Fruit fly (Drosophila melanogaster) whole organism, embryonic: ENCODE data around the gene CG34136.

Experiments used
- Ada2b ChIP-seq: fragments of 200-800 bp; sonication (Bioruptor generic); IDR thresholded peaks from 2 replicates; pipeline ENCODE4 v1.3.6; 2022; ENCODE audit warnings: missing biosample characterization, missing genetic modification characterization
- BEAF-32 ChIP-seq: fragments of 200-800 bp; sonication (Bioruptor generic); optimal IDR thresholded peaks from 3 replicates; lab custom pipeline; 2017; ENCODE audit warnings: missing biosample characterization, missing genetic modification characterization, mild to moderate bottlenecking, moderate library complexity, missing genetic modification reagents
- CG10543 ChIP-seq: fragments of 200-800 bp; sonication (Bioruptor generic); optimal IDR thresholded peaks from 3 replicates; lab custom pipeline; 2017; ENCODE audit warnings: missing biosample characterization, mild to moderate bottlenecking, missing genetic modification characterization, moderate library complexity
- CG12155 ChIP-seq: fragments of 200-800 bp; sonication (Bioruptor generic); optimal IDR thresholded peaks from 3 replicates; lab custom pipeline; 2016; ENCODE audit warnings: missing biosample characterization, missing genetic modification characterization
- CG1233 ChIP-seq: fragments of 200-800 bp; sonication (Bioruptor generic); optimal IDR thresholded peaks from 4 replicates; lab custom pipeline; 2018; ENCODE audit warnings: missing biosample characterization, mild to moderate bottlenecking, missing genetic modification characterization
- CG18764 ChIP-seq: fragments of 200-800 bp; sonication (Bioruptor generic); optimal IDR thresholded peaks from 3 replicates; lab custom pipeline; 2016; ENCODE audit warnings: missing biosample characterization, missing genetic modification characterization
- CG2120 ChIP-seq: fragments of 200-800 bp; sonication (Bioruptor generic); optimal IDR thresholded peaks from 3 replicates; lab custom pipeline; 2016; ENCODE audit warnings: missing biosample characterization, missing genetic modification characterization
- CG32772 ChIP-seq: fragments of 200-800 bp; sonication (Bioruptor generic); IDR thresholded peaks from 2 replicates; pipeline ENCODE4 v1.3.6; 2022; ENCODE audit warnings: missing biosample characterization, missing genetic modification characterization
- CG3281 ChIP-seq: fragments of 200-800 bp; sonication (Bioruptor generic); optimal IDR thresholded peaks from 3 replicates; lab custom pipeline; 2017; ENCODE audit warnings: missing biosample characterization, mild to moderate bottlenecking, missing genetic modification characterization
- CG3995 ChIP-seq: fragments of 200-800 bp; sonication (Bioruptor generic); optimal IDR thresholded peaks from 3 replicates; lab custom pipeline; 2016; ENCODE audit warnings: missing biosample characterization, missing genetic modification characterization
- CG4282 ChIP-seq: fragments of 200-800 bp; sonication (Bioruptor generic); optimal IDR thresholded peaks from 2 replicates; lab custom pipeline; 2016; ENCODE audit warnings: missing biosample characterization, missing genetic modification characterization
- CG8290 ChIP-seq, 3 experiments: fragments of 200-800 bp; sonication (Bioruptor generic); optimal IDR thresholded peaks; 2 replicates each; lab custom pipeline; 2016 to 2019; ENCODE audit warnings: missing biosample characterization in 3 of 3, missing genetic modification characterization in 3 of 3, mild to moderate bottlenecking in 2 of 3, moderate library complexity in 1 of 3
- CG9932 ChIP-seq: fragments of 200-800 bp; sonication (Bioruptor generic); IDR thresholded peaks from 2 replicates; pipeline ENCODE4 v1.3.6; 2022; ENCODE audit warnings: missing biosample characterization, missing genetic modification characterization
- CrebB ChIP-seq: fragments of 200-800 bp; sonication (Bioruptor generic); optimal IDR thresholded peaks from 3 replicates; lab custom pipeline; 2018; ENCODE audit warnings: missing biosample characterization, mild to moderate bottlenecking, missing genetic modification characterization
- Dbx ChIP-seq: fragments of 200-800 bp; sonication (Bioruptor generic); IDR thresholded peaks from 3 replicates; pipeline ENCODE4 v1.3.6; 2022; ENCODE audit warnings: missing biosample characterization, missing genetic modification characterization
- Hr51 ChIP-seq, 2 experiments: fragments of 200-800 bp; sonication (Bioruptor generic); optimal IDR thresholded peaks; 2 replicates in 1 of 2; 3 replicates in 1 of 2; lab custom pipeline; 2016 to 2018; ENCODE audit warnings: missing biosample characterization in 2 of 2, missing genetic modification characterization in 2 of 2, mild to moderate bottlenecking in 1 of 2, moderate library complexity in 1 of 2
- Lpt ChIP-seq: fragments of >200 bp; optimal IDR thresholded peaks from 2 replicates; lab custom pipeline; 2018; ENCODE audit warnings: missing biosample characterization, missing genetic modification characterization
- Med ChIP-seq: fragments of 200-800 bp; sonication (Bioruptor generic); peaks from one replicate; lab custom pipeline; 2016; ENCODE audit warnings: missing biosample characterization, missing genetic modification characterization, mild to moderate bottlenecking, inconsistent platforms, moderate library complexity
- Myb ChIP-seq: fragments of 200-800 bp; sonication (Bioruptor generic); optimal IDR thresholded peaks from 2 replicates; lab custom pipeline; 2016; ENCODE audit warnings: missing biosample characterization, missing genetic modification characterization
- PHDP ChIP-seq: fragments of 200-800 bp; sonication (Bioruptor generic); optimal IDR thresholded peaks from 3 replicates; lab custom pipeline; 2018; ENCODE audit warnings: missing biosample characterization, mild to moderate bottlenecking, missing genetic modification characterization, moderate library complexity
- Pdp1 ChIP-seq, 2 experiments: fragments of 200-800 bp; sonication (Bioruptor generic); optimal IDR thresholded peaks; 3 replicates each; lab custom pipeline; 2016; ENCODE audit warnings: missing biosample characterization in 2 of 2, missing genetic modification characterization in 2 of 2, mild to moderate bottlenecking in 1 of 2, moderate library complexity in 1 of 2
- Rfx ChIP-seq: fragments of 200-800 bp; sonication (Bioruptor generic); IDR thresholded peaks from 2 replicates; pipeline ENCODE4 v1.3.6; 2022; ENCODE audit warnings: missing biosample characterization, missing genetic modification characterization
- Sry-β ChIP-seq: fragments of 200-800 bp; sonication (Bioruptor generic); optimal IDR thresholded peaks from 2 replicates; lab custom pipeline; 2018; ENCODE audit warnings: missing biosample characterization, mild to moderate bottlenecking, missing genetic modification characterization, moderate library complexity
- chinmo ChIP-seq: fragments of 200-800 bp; sonication (Bioruptor generic); IDR thresholded peaks from 4 replicates; pipeline ENCODE4 v1.3.6; 2022; ENCODE audit warnings: missing biosample characterization, missing genetic modification characterization; ENCODE audit not compliant: partially characterized antibody
- crp ChIP-seq, 2 experiments: fragments of 200-800 bp; sonication (Bioruptor generic); optimal IDR thresholded peaks; 2 replicates in 1 of 2; 3 replicates in 1 of 2; lab custom pipeline; 2017; ENCODE audit warnings: missing biosample characterization in 2 of 2, missing genetic modification characterization in 2 of 2, mild to moderate bottlenecking in 1 of 2, moderate library complexity in 1 of 2
- ems ChIP-seq: fragments of 200-800 bp; sonication (Bioruptor generic); optimal IDR thresholded peaks from 3 replicates; lab custom pipeline; 2016; ENCODE audit warnings: missing biosample characterization, missing genetic modification characterization
- ewg ChIP-seq: fragments of 200-800 bp; sonication (Bioruptor generic); optimal IDR thresholded peaks from 3 replicates; lab custom pipeline; 2017; ENCODE audit warnings: mild to moderate bottlenecking, missing biosample characterization, missing genetic modification reagents, missing genetic modification characterization
- exex ChIP-seq: fragments of 200-800 bp; sonication (Bioruptor generic); optimal IDR thresholded peaks from 4 replicates; lab custom pipeline; 2018; ENCODE audit warnings: missing biosample characterization, mild to moderate bottlenecking, missing genetic modification characterization, moderate library complexity
- gem ChIP-seq: fragments of 200-800 bp; sonication (Bioruptor generic); optimal IDR thresholded peaks from 2 replicates; lab custom pipeline; 2019; ENCODE audit warnings: missing biosample characterization, mild to moderate bottlenecking, missing genetic modification characterization, moderate library complexity
- grau ChIP-seq: fragments of 200-800 bp; optimal IDR thresholded peaks from 3 replicates; lab custom pipeline; 2019; ENCODE audit warnings: missing biosample characterization, mild to moderate bottlenecking, missing genetic modification characterization, moderate library complexity
- ind ChIP-seq: fragments of 200-800 bp; sonication (Bioruptor generic); optimal IDR thresholded peaks from 3 replicates; lab custom pipeline; 2016; ENCODE audit warnings: missing biosample characterization, missing genetic modification characterization
- lilli ChIP-seq: fragments of 200-800 bp; sonication (Bioruptor generic); optimal IDR thresholded peaks from 3 replicates; lab custom pipeline; 2016; ENCODE audit warnings: missing biosample characterization, missing genetic modification characterization
- mam ChIP-seq: fragments of 200-800 bp; sonication (Bioruptor generic); optimal IDR thresholded peaks from 3 replicates; lab custom pipeline; 2016; ENCODE audit warnings: missing biosample characterization, missing genetic modification characterization
- pros ChIP-seq: fragments of 200-800 bp; sonication (Bioruptor generic); optimal IDR thresholded peaks from 3 replicates; lab custom pipeline; 2019; ENCODE audit warnings: missing biosample characterization, mild to moderate bottlenecking, missing genetic modification characterization, moderate library complexity
- pzg ChIP-seq: fragments of 200-800 bp; sonication (Bioruptor generic); optimal IDR thresholded peaks from 3 replicates; lab custom pipeline; 2018; ENCODE audit warnings: missing biosample characterization, mild to moderate bottlenecking, missing genetic modification characterization, moderate library complexity
- row ChIP-seq: fragments of 200-800 bp; sonication (Bioruptor generic); IDR thresholded peaks from 3 replicates; pipeline ENCODE4 v1.3.6; 2022; ENCODE audit warnings: missing biosample characterization, missing genetic modification characterization
- seq ChIP-seq: fragments of 200-800 bp; sonication (Bioruptor generic); IDR thresholded peaks from 2 replicates; pipeline ENCODE4 v1.3.6; 2022; ENCODE audit warnings: missing biosample characterization, missing genetic modification characterization
- slbo ChIP-seq: fragments of 200-800 bp; sonication (Bioruptor generic); IDR thresholded peaks from 2 replicates; pipeline ENCODE4 v1.3.6; 2022; ENCODE audit warnings: missing biosample characterization, missing genetic modification characterization
- tx ChIP-seq: fragments of 200-800 bp; sonication (Bioruptor generic); optimal IDR thresholded peaks from 2 replicates; lab custom pipeline; 2016; ENCODE audit warnings: missing biosample characterization, missing genetic modification characterization
- vvl ChIP-seq: fragments of 200-800 bp; sonication (Bioruptor generic); IDR thresholded peaks from 2 replicates; pipeline ENCODE4 v1.3.6; 2022; ENCODE audit warnings: missing biosample characterization, missing genetic modification characterization
- wor ChIP-seq: fragments of 200-800 bp; sonication (Bioruptor generic); IDR thresholded peaks from 2 replicates; pipeline ENCODE4 v1.3.6; 2022; ENCODE audit warnings: missing biosample characterization, missing genetic modification characterization
- zfh1 ChIP-seq: fragments of 200-800 bp; sonication (Bioruptor generic); IDR thresholded peaks from 3 replicates; pipeline ENCODE4 v1.3.6; 2022; ENCODE audit warnings: missing biosample characterization, missing genetic modification characterization

CG34136 gene

DNA sequence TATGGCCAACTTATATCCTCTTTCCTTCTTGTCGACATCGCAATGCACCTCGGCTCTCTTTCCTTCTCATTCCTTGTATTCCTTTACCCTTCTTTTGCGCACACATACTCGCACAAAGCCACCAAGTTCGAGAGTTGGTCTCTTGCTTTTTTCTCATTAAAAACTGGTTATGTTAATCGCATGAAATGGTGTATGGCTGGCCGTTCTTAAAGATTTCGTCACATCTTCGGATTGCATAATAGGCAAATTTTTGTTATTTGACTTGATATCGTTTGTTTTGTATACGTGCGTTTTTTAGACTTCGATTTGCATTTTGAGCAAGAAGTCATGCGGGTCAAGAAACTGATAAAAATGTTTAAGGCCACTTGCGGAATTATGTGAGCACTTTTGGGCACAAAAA lies 25.9 kb upstream of the CG34136 start:
- TF ChIP-seq Pdp1 (GFP tag; optimal IDR thresholded peaks at IDR 0.05; lab: Kevin White, UChicago) (peak in 1 of 2 experiments; percentile 66), CG4282 (GFP tag; lab: Kevin White, UChicago) (no peak), chinmo (GFP tag; lab: Robert Waterston, UW) (peak; percentile 80; the same call in 2 of the 4 replicates), CrebB (tag; lab: Kevin White, UChicago) (no peak), vvl (GFP tag; lab: Robert Waterston, UW) (peak; percentile 63), pros (peak; percentile 33)

- peak; percentile 68 for TF ChIP-seq grau (tag; lab: Kevin White, UChicago)
- TF ChIP-seq CG1233 (GFP tag; lab: Kevin White, UChicago) = no peak
- peak; percentile 0 for TF ChIP-seq ems
- TF ChIP-seq zfh1 (GFP tag; lab: Robert Waterston, UW) = no peak
- peak; percentile 22 for TF ChIP-seq mam (GFP tag; lab: Kevin White, UChicago)
- TF ChIP-seq exex = no peak
- peak; percentile 21 for TF ChIP-seq pzg (GFP tag; lab: Kevin White, UChicago)
- TF ChIP-seq CG2120 (GFP tag; lab: Kevin White, UChicago) = peak; percentile 46
- TF ChIP-seq Med (GFP tag; lab: Kevin White, UChicago) = peak; percentile 48
- no peak for TF ChIP-seq CG3281 (GFP tag; lab: Kevin White, UChicago)
- no peak for TF ChIP-seq tx
- TF ChIP-seq CG3995 (GFP tag; lab: Kevin White, UChicago) = peak; percentile 81
- TF ChIP-seq CG9932 (GFP tag; lab: Robert Waterston, UW) = peak; percentile 36; the same call in 1 of the 2 replicates
- peak in 1 of 2 experiments; percentile 52 for TF ChIP-seq crp (GFP tag; optimal IDR thresholded peaks at IDR 0.05; lab: Kevin White, UChicago)
- TF ChIP-seq CG32772 (GFP tag; lab: Robert Waterston, UW) = no peak
- peak; percentile 14; the same call in 1 of the 2 replicates for TF ChIP-seq Ada2b
- no peak for TF ChIP-seq PHDP (tag; lab: Kevin White, UChicago)
- no peak for TF ChIP-seq CG18764 (GFP tag; lab: Kevin White, UChicago)
- TF ChIP-seq CG10543 = no peak
- TF ChIP-seq Hr51 (GFP tag; optimal IDR thresholded peaks at IDR 0.05; lab: Kevin White, UChicago) = peak in 1 of 2 experiments; percentile 3
- TF ChIP-seq Lpt = no peak
- TF ChIP-seq Dbx (GFP tag; lab: Robert Waterston, UW) = 0 out of 3 replicates have a peak, but pooled peaks have one; percentile 25
- TF ChIP-seq BEAF-32 (GFP tag; lab: Kevin White, UChicago) = peak; percentile 22
- peak; percentile 64 for TF ChIP-seq row (GFP tag; lab: Robert Waterston, UW)
- peak; percentile 16 for TF ChIP-seq ind (GFP tag; lab: Kevin White, UChicago)
- TF ChIP-seq Myb (GFP tag; lab: Kevin White, UChicago) = peak; percentile 20
- TF ChIP-seq seq (GFP tag; lab: Robert Waterston, UW) = peak; percentile 58
- TF ChIP-seq Rfx (GFP tag; lab: Robert Waterston, UW) = peak; percentile 42
- peak; percentile 9 for TF ChIP-seq lilli (GFP tag; lab: Kevin White, UChicago)
- peak; percentile 4 for TF ChIP-seq gem (tag; lab: Kevin White, UChicago)
- peak; percentile 91 for TF ChIP-seq ewg (GFP tag; lab: Kevin White, UChicago)
- no peak for TF ChIP-seq wor (GFP tag; lab: Robert Waterston, UW)
- peak; percentile 62 for TF ChIP-seq slbo
- no peak for TF ChIP-seq CG8290 (GFP tag; optimal IDR thresholded peaks at IDR 0.05; lab: Kevin White, UChicago)
- peak in 1 of 2 experiments; percentile 16 for TF ChIP-seq CG8290 (tag; optimal IDR thresholded peaks at IDR 0.05; lab: Kevin White, UChicago)
- peak; percentile 10 for TF ChIP-seq CG12155
- TF ChIP-seq Sry-β (GFP tag; lab: Kevin White, UChicago) = no peak
These were observed 25.3 kb upstream of the CG34136 start, which contains the start of gene CG9265 for dm6 chr2L:21071435-21071834. CG9265 (minus strand) TSS chr2L:21071502.
